Fruit fly (Drosophila melanogaster): ENCODE data around the gene Dhps.

DNA sequence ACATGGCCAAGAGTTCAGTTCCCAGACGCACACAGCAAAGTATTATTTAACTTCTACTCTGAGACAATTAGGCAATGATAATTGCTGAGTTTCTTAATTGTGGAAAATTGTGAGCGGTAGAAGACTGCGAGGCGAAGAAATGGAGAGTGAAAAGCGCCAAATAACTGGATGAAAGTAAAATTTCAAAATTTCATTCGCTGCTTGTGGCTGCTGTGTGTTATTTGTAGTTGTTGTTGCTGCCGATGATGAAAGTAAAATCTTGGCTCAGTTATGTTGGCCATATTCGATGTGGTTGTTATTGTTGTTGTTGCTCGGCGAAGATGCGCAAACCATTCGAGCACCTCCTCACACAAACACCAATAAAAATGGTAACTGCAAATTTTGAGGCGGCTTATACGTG, 47.7 kb upstream of the Dhps start:
- TF ChIP-seq psq (optimal IDR thresholded peaks at IDR 0.05) (no peak), Dll (optimal IDR thresholded peaks at IDR 0.05) (no peak), pan (optimal IDR thresholded peaks at IDR 0.05) (no peak), CG8478 (optimal IDR thresholded peaks at IDR 0.05) (no peak), EcR (GFP tag; optimal IDR thresholded peaks at IDR 0.05) (no peak), usp (GFP tag; optimal IDR thresholded peaks at IDR 0.05) (no peak)
